Worm (Caenorhabditis elegans) whole organism, L1 larva: ENCODE results near the gene C03C10.2.

Experiments
- aha-1 ChIP-seq: fragments of 150-350 bp; optimal IDR thresholded peaks from 2 replicates; lab custom pipeline; 2014; ENCODE audit warnings: missing biosample characterization, missing genetic modification characterization
- ama-1 ChIP-seq: fragments of 150-350 bp; optimal IDR thresholded peaks from 2 replicates; lab custom pipeline; 2014
- pqm-1 ChIP-seq: sonication (generic microtip); optimal IDR thresholded peaks from 3 replicates; lab custom pipeline; 2017; ENCODE audit warnings: missing biosample characterization, missing genetic modification characterization

ce11 chrIII:4094681-4095080 lies 3.8 kb downstream of the C03C10.2 start, which contains the start of gene rnr-2:
- TF ChIP-seq ama-1 (lab: Kevin White, UChicago) (no peak), pqm-1 (tag; lab: Kevin White, UChicago) (no peak), aha-1 (tag; lab: Kevin White, UChicago) (no peak)
